Fruit fly (Drosophila melanogaster) whole organism, embryonic: ENCODE results near the gene lilli.
A peak's percentile ranks its signal among the peaks of the same experiment; 100 is the strongest.

ENCODE experiments used
- ATbp ChIP-seq: fragments of 200-800 bp; sonication (Bioruptor generic); optimal IDR thresholded peaks from 2 replicates; lab custom pipeline; 2017; ENCODE audit warnings: missing biosample characterization, mild to moderate bottlenecking, missing genetic modification characterization, missing genetic modification reagents
- Asciz ChIP-seq: fragments of 200-800 bp; sonication (Bioruptor generic); optimal IDR thresholded peaks from 2 replicates; lab custom pipeline; 2017; ENCODE audit warnings: missing biosample characterization, mild to moderate bottlenecking, missing genetic modification characterization, missing genetic modification reagents
- B-H2 ChIP-seq: fragments of 200-800 bp; sonication (Bioruptor generic); optimal IDR thresholded peaks from 2 replicates; lab custom pipeline; 2018; ENCODE audit warnings: missing biosample characterization, mild to moderate bottlenecking, missing genetic modification characterization
- CG10543 ChIP-seq: fragments of 200-800 bp; sonication (Bioruptor generic); optimal IDR thresholded peaks from 3 replicates; lab custom pipeline; 2017; ENCODE audit warnings: missing biosample characterization, mild to moderate bottlenecking, missing genetic modification characterization, moderate library complexity
- CG10565 ChIP-seq: fragments of 200-800 bp; sonication (Bioruptor generic); optimal IDR thresholded peaks from 3 replicates; lab custom pipeline; 2016; ENCODE audit warnings: missing biosample characterization, mild to moderate bottlenecking, missing genetic modification characterization
- CG14667 ChIP-seq: fragments of 200-800 bp; sonication (Bioruptor generic); IDR thresholded peaks from 2 replicates; pipeline ENCODE4 v1.3.6; 2022; ENCODE audit warnings: missing biosample characterization, missing genetic modification characterization
- CG17912 ChIP-seq: fragments of 200-800 bp; sonication (Bioruptor generic); optimal IDR thresholded peaks from 2 replicates; lab custom pipeline; 2018; ENCODE audit warnings: missing biosample characterization, mild to moderate bottlenecking, missing genetic modification characterization
- CG2120 ChIP-seq: fragments of 200-800 bp; sonication (Bioruptor generic); optimal IDR thresholded peaks from 3 replicates; lab custom pipeline; 2016; ENCODE audit warnings: missing biosample characterization, missing genetic modification characterization
- CG2202 ChIP-seq: fragments of 200-800 bp; sonication (Bioruptor generic); optimal IDR thresholded peaks from 2 replicates; lab custom pipeline; 2018; ENCODE audit warnings: missing biosample characterization, mild to moderate bottlenecking, missing genetic modification characterization
- CG2712 ChIP-seq: fragments of 200-800 bp; optimal IDR thresholded peaks from 3 replicates; lab custom pipeline; 2019; ENCODE audit warnings: missing biosample characterization, mild to moderate bottlenecking, missing genetic modification characterization, moderate library complexity
- CG30403 ChIP-seq: fragments of 200-800 bp; sonication (Bioruptor generic); optimal IDR thresholded peaks from 3 replicates; lab custom pipeline; 2016; ENCODE audit warnings: missing biosample characterization, missing genetic modification characterization
- CG3065 ChIP-seq: fragments of 200-800 bp; sonication (Bioruptor generic); optimal IDR thresholded peaks from 2 replicates; lab custom pipeline; 2016; ENCODE audit warnings: missing biosample characterization, missing genetic modification characterization
- CG32532 ChIP-seq: fragments of 200-800 bp; sonication (Bioruptor generic); IDR thresholded peaks from 2 replicates; pipeline ENCODE4 v1.3.6; 2022; ENCODE audit warnings: missing biosample characterization, missing genetic modification characterization
- CG4328 ChIP-seq: fragments of 200-800 bp; sonication (Bioruptor generic); optimal IDR thresholded peaks from 3 replicates; lab custom pipeline; 2017; ENCODE audit warnings: missing biosample characterization, missing genetic modification reagents, missing genetic modification characterization
- CG6272 ChIP-seq: fragments of 200-800 bp; sonication (Bioruptor generic); IDR thresholded peaks from 2 replicates; pipeline ENCODE4 v1.3.6; 2022; ENCODE audit warnings: missing biosample characterization, missing genetic modification characterization
- CG7372 ChIP-seq: fragments of 200-800 bp; sonication (Bioruptor generic); IDR thresholded peaks from 2 replicates; pipeline ENCODE4 v1.3.6; 2022; ENCODE audit warnings: missing biosample characterization, missing genetic modification characterization
- CG7928 ChIP-seq: fragments of 200-800 bp; sonication (Bioruptor generic); optimal IDR thresholded peaks from 2 replicates; lab custom pipeline; 2017; ENCODE audit warnings: missing biosample characterization, mild to moderate bottlenecking, missing genetic modification characterization
- CG7963 ChIP-seq: fragments of 200-800 bp; sonication (Bioruptor generic); IDR thresholded peaks from 3 replicates; pipeline ENCODE4 v1.3.6; 2022; ENCODE audit warnings: missing biosample characterization, missing genetic modification characterization; ENCODE audit not compliant: partially characterized antibody
- CG7987 ChIP-seq: fragments of 200-800 bp; sonication (Bioruptor generic); optimal IDR thresholded peaks from 2 replicates; lab custom pipeline; 2018; ENCODE audit warnings: missing biosample characterization, mild to moderate bottlenecking, missing genetic modification characterization, moderate library complexity
- CG8924 ChIP-seq: fragments of 200-800 bp; optimal IDR thresholded peaks from 3 replicates; lab custom pipeline; 2019; ENCODE audit warnings: missing biosample characterization, mild to moderate bottlenecking, missing genetic modification characterization, moderate library complexity
- CG9727 ChIP-seq: fragments of 200-800 bp; sonication (Bioruptor generic); optimal IDR thresholded peaks from 3 replicates; lab custom pipeline; 2017; ENCODE audit warnings: missing biosample characterization, mild to moderate bottlenecking, missing genetic modification characterization
- CG9932 ChIP-seq: fragments of 200-800 bp; sonication (Bioruptor generic); IDR thresholded peaks from 2 replicates; pipeline ENCODE4 v1.3.6; 2022; ENCODE audit warnings: missing biosample characterization, missing genetic modification characterization
- Camta ChIP-seq: fragments of 200-800 bp; sonication (Bioruptor generic); optimal IDR thresholded peaks from 2 replicates; lab custom pipeline; 2016; ENCODE audit warnings: missing biosample characterization, missing genetic modification characterization
- CkIIα-i1 ChIP-seq: fragments of 200-800 bp; sonication (Bioruptor generic); IDR thresholded peaks from 2 replicates; pipeline ENCODE4 v1.3.6; 2022; ENCODE audit warnings: missing biosample characterization, missing genetic modification characterization
- D ChIP-seq, 2 experiments: fragments of 200-800 bp in 1 of 2; fragments of >200 bp in 1 of 2; sonication (Bioruptor generic) in 1 of 2; optimal IDR thresholded peaks; 2 replicates in 1 of 2; 3 replicates in 1 of 2; lab custom pipeline; 2017; ENCODE audit warnings: mild to moderate bottlenecking in 1 of 2, missing biosample characterization in 1 of 2, missing genetic modification characterization in 1 of 2, missing genetic modification reagents in 1 of 2
- Doc3 ChIP-seq: fragments of 200-800 bp; sonication (Bioruptor generic); IDR thresholded peaks from 3 replicates; pipeline ENCODE4 v1.3.6; 2022; ENCODE audit warnings: missing biosample characterization, missing genetic modification characterization; ENCODE audit not compliant: partially characterized antibody
- Ets97D ChIP-seq: fragments of 200-800 bp; sonication (Bioruptor generic); optimal IDR thresholded peaks from 3 replicates; lab custom pipeline; 2016; ENCODE audit warnings: missing biosample characterization, missing genetic modification characterization
- Hey ChIP-seq: fragments of 200-800 bp; sonication (Bioruptor generic); optimal IDR thresholded peaks from 3 replicates; lab custom pipeline; 2018; ENCODE audit warnings: missing biosample characterization, mild to moderate bottlenecking, missing genetic modification characterization
- Hr78 ChIP-seq, 2 experiments: fragments of 200-800 bp in 1 of 2; fragments of >200 bp in 1 of 2; sonication (Bioruptor generic) in 1 of 2; optimal IDR thresholded peaks; 2 replicates each; lab custom pipeline; 2017 to 2019; ENCODE audit warnings: missing biosample characterization in 2 of 2, missing genetic modification characterization in 2 of 2, mild to moderate bottlenecking in 1 of 2, moderate library complexity in 1 of 2
- Hsf ChIP-seq: fragments of 200-800 bp; sonication (Bioruptor generic); optimal IDR thresholded peaks from 3 replicates; lab custom pipeline; 2016; ENCODE audit warnings: missing biosample characterization, missing genetic modification characterization
- Max ChIP-seq: fragments of 200-800 bp; sonication (Bioruptor generic); optimal IDR thresholded peaks from 2 replicates; lab custom pipeline; 2016; ENCODE audit warnings: missing biosample characterization, mild to moderate bottlenecking, missing genetic modification characterization
- Myb ChIP-seq: fragments of 200-800 bp; sonication (Bioruptor generic); optimal IDR thresholded peaks from 2 replicates; lab custom pipeline; 2016; ENCODE audit warnings: missing biosample characterization, missing genetic modification characterization
- Ravus ChIP-seq: fragments of 200-800 bp; sonication (Bioruptor generic); IDR thresholded peaks from 2 replicates; pipeline ENCODE4 v1.3.6; 2022; ENCODE audit warnings: missing biosample characterization, missing genetic modification characterization
- YL-1 ChIP-seq: fragments of 200-800 bp; sonication (Bioruptor generic); optimal IDR thresholded peaks from 3 replicates; lab custom pipeline; 2017; ENCODE audit warnings: missing biosample characterization, mild to moderate bottlenecking, missing genetic modification characterization
- ab ChIP-seq: fragments of 200-800 bp; sonication (Bioruptor generic); optimal IDR thresholded peaks from 2 replicates; lab custom pipeline; 2016; ENCODE audit warnings: missing biosample characterization, missing genetic modification characterization
- al ChIP-seq: fragments of 200-800 bp; sonication (Bioruptor generic); IDR thresholded peaks from 2 replicates; pipeline ENCODE4 v1.3.6; 2022; ENCODE audit warnings: missing biosample characterization, missing genetic modification characterization
- cas ChIP-seq: fragments of 200-800 bp; sonication (Bioruptor generic); IDR thresholded peaks from 2 replicates; pipeline ENCODE4 v1.3.6; 2022; ENCODE audit warnings: missing biosample characterization, missing genetic modification characterization
- cg ChIP-seq: fragments of 200-800 bp; sonication (Bioruptor generic); optimal IDR thresholded peaks from 3 replicates; lab custom pipeline; 2019; ENCODE audit warnings: missing biosample characterization, mild to moderate bottlenecking, missing genetic modification characterization, moderate library complexity
- crol ChIP-seq: fragments of 200-800 bp; sonication (Bioruptor generic); IDR thresholded peaks from 2 replicates; pipeline ENCODE4 v1.3.6; 2022; ENCODE audit warnings: missing biosample characterization, missing genetic modification characterization
- danr ChIP-seq: fragments of 200-800 bp; sonication (Bioruptor generic); IDR thresholded peaks from 2 replicates; pipeline ENCODE4 v1.3.6; 2022; ENCODE audit warnings: missing biosample characterization, missing genetic modification characterization
- fru ChIP-seq: fragments of >200 bp; optimal IDR thresholded peaks from 2 replicates; lab custom pipeline; 2017
- hbn ChIP-seq: fragments of 200-800 bp; sonication (Bioruptor generic); IDR thresholded peaks from 2 replicates; pipeline ENCODE4 v1.3.6; 2022; ENCODE audit warnings: missing biosample characterization, missing genetic modification characterization; ENCODE audit not compliant: partially characterized antibody
- nerfin-2 ChIP-seq: fragments of 200-800 bp; sonication (Bioruptor generic); IDR thresholded peaks from 2 replicates; pipeline ENCODE4 v1.3.6; 2022; ENCODE audit warnings: missing biosample characterization, missing genetic modification characterization; ENCODE audit not compliant: partially characterized antibody
- onecut ChIP-seq: fragments of 200-800 bp; sonication (Bioruptor generic); IDR thresholded peaks from 2 replicates; pipeline ENCODE4 v1.3.6; 2022; ENCODE audit warnings: missing biosample characterization, missing genetic modification characterization
- pho ChIP-seq: fragments of 200-800 bp; sonication (Bioruptor generic); optimal IDR thresholded peaks from 2 replicates; lab custom pipeline; 2016; ENCODE audit warnings: missing biosample characterization, missing genetic modification characterization
- repo ChIP-seq: fragments of 200-800 bp; sonication (Bioruptor generic); optimal IDR thresholded peaks from 2 replicates; lab custom pipeline; 2016; ENCODE audit warnings: missing biosample characterization, missing genetic modification characterization
- sqz ChIP-seq: fragments of 200-800 bp; sonication (Bioruptor generic); optimal IDR thresholded peaks from 3 replicates; lab custom pipeline; 2018; ENCODE audit warnings: missing biosample characterization, mild to moderate bottlenecking, missing genetic modification characterization
- twi ChIP-seq: fragments of 200-800 bp; optimal IDR thresholded peaks from 2 replicates; lab custom pipeline; 2019; ENCODE audit warnings: missing biosample characterization, mild to moderate bottlenecking, missing genetic modification characterization, moderate library complexity
- yki ChIP-seq: fragments of >200 bp; optimal IDR thresholded peaks from 3 replicates; lab custom pipeline; 2018
- zen2 ChIP-seq: fragments of 200-800 bp; sonication (Bioruptor generic); IDR thresholded peaks from 3 replicates; pipeline ENCODE4 v1.3.6; 2022; ENCODE audit warnings: missing biosample characterization, missing genetic modification characterization; ENCODE audit not compliant: partially characterized antibody

lilli gene

DNA sequence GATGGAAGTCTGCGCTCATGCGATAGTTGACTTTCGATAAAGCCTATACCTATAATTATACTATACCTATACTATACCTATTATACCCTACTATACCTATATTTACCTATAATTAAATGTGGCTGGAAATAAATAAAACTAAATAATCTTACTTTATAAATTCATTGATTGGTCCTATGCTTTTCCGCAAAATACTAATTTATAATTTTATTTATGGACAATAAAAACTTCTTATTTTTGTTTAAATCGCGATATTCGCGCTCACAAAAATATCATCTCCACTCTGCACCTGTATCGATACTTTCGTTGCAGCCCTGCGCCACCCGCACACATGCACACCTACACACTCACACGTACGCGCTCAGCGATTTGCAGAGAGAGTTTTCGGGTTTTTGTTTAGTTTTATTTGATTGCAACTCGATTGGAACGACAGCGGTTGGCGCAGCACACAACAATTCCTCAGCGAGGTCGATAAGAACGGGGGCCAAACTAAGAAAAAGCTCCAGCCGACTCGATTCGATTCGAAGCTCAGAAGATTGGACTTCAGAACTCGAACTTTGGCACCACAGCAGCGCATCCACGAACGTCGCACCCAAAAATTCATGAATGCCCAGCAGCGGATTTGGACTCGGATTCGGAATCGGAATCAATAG is 11.1 kb upstream of the lilli start, which contains the start of gene CG8814 (continued):
- TF ChIP-seq Hey (tag; lab: Kevin White, UChicago), result no peak
- peak; percentile 49; the same call in 1 of the 2 replicates for TF ChIP-seq cas (GFP tag; lab: Robert Waterston, UW)
- no peak for TF ChIP-seq repo
- TF ChIP-seq CG3065 (GFP tag; lab: Kevin White, UChicago), result no peak
- peak; percentile 62 for TF ChIP-seq hbn (GFP tag; lab: Robert Waterston, UW)
- TF ChIP-seq CG4328 (GFP tag; lab: Kevin White, UChicago), result peak; percentile 53
- no peak for TF ChIP-seq onecut (GFP tag; lab: Robert Waterston, UW)
- TF ChIP-seq CG9727 (GFP tag; lab: Kevin White, UChicago), result peak; percentile 79
- peak; percentile 45 for TF ChIP-seq Max
- peak; percentile 79 for TF ChIP-seq CG32532 (GFP tag; lab: Robert Waterston, UW)
- no peak; the same call in 2 of the 3 replicates for TF ChIP-seq CG7963 (GFP tag; lab: Robert Waterston, UW)
- TF ChIP-seq CG7928 (GFP tag; lab: Kevin White, UChicago), result peak; percentile 90
- TF ChIP-seq twi (tag; lab: Kevin White, UChicago), result peak; percentile 69
- TF ChIP-seq B-H2 (GFP tag; lab: Kevin White, UChicago), result no peak
- TF ChIP-seq Ravus (GFP tag; lab: Robert Waterston, UW), result no peak
- no peak for TF ChIP-seq ab (GFP tag; lab: Kevin White, UChicago)
- no peak for TF ChIP-seq fru (lab: Kevin White, UChicago)
- TF ChIP-seq CG2712, result peak; percentile 75
- peak; percentile 0 for TF ChIP-seq CG7987 (GFP tag; lab: Kevin White, UChicago)
- no peak; the same call in 1 of the 2 replicates for TF ChIP-seq CG7372 (GFP tag; lab: Robert Waterston, UW)
- no peak for TF ChIP-seq CG2202 (tag; lab: Kevin White, UChicago)
- no peak for TF ChIP-seq nerfin-2 (GFP tag; lab: Robert Waterston, UW)
- no peak for TF ChIP-seq D (optimal IDR thresholded peaks at IDR 0.05; lab: Kevin White, UChicago)
- TF ChIP-seq D (GFP tag; optimal IDR thresholded peaks at IDR 0.05; lab: Kevin White, UChicago), result peak; percentile 40
- no peak for TF ChIP-seq CG10565 (GFP tag; lab: Kevin White, UChicago)
- TF ChIP-seq pho (GFP tag; lab: Kevin White, UChicago), result peak; percentile 57
- no peak for TF ChIP-seq CG17912 (GFP tag; lab: Kevin White, UChicago)
- no peak for TF ChIP-seq sqz (GFP tag; lab: Kevin White, UChicago)
- TF ChIP-seq CG2120 (GFP tag; lab: Kevin White, UChicago), result peak; percentile 77
- TF ChIP-seq CG9932 (GFP tag; lab: Robert Waterston, UW), result peak; percentile 90
- no peak for TF ChIP-seq Asciz (GFP tag; lab: Kevin White, UChicago)
- TF ChIP-seq CG30403 (GFP tag; lab: Kevin White, UChicago), result peak; percentile 86
- TF ChIP-seq Hsf (GFP tag; lab: Kevin White, UChicago), result peak; percentile 37
- TF ChIP-seq Doc3 (GFP tag; lab: Robert Waterston, UW), result peak; percentile 66; the same call in 2 of the 3 replicates
- no peak for TF ChIP-seq yki
- no peak for TF ChIP-seq Myb
- peak; percentile 96 for TF ChIP-seq cg (GFP tag; lab: Kevin White, UChicago)
- TF ChIP-seq Ets97D (GFP tag; lab: Kevin White, UChicago), result peak; percentile 49
- TF ChIP-seq CkIIα-i1 (GFP tag; lab: Robert Waterston, UW), result no peak
- TF ChIP-seq CG6272 (GFP tag; lab: Robert Waterston, UW), result peak; percentile 75
- TF ChIP-seq CG14667 (GFP tag; lab: Robert Waterston, UW), result peak; percentile 38; the same call in 1 of the 2 replicates
- TF ChIP-seq ATbp (GFP tag; lab: Kevin White, UChicago), result no peak
- TF ChIP-seq YL-1 (GFP tag; lab: Kevin White, UChicago), result peak; percentile 31
- TF ChIP-seq crol, result peak; percentile 21; the same call in 1 of the 2 replicates
- TF ChIP-seq CG8924, result peak; percentile 82
- TF ChIP-seq Camta (GFP tag; lab: Kevin White, UChicago), result peak; percentile 42
- TF ChIP-seq CG10543 (GFP tag; lab: Kevin White, UChicago), result peak; percentile 86
- TF ChIP-seq zen2 (GFP tag; lab: Robert Waterston, UW), result no peak
- peak in 1 of 2 experiments; percentile 88 for TF ChIP-seq Hr78 (GFP tag; optimal IDR thresholded peaks at IDR 0.05; lab: Kevin White, UChicago)
- TF ChIP-seq danr (GFP tag; lab: Robert Waterston, UW), result no peak
- peak; percentile 78 for TF ChIP-seq al
